Fruit fly (Drosophila melanogaster) whole organism, embryonic: ENCODE data around the gene alpha-PheRS.

Source experiments
- Awh ChIP-seq: fragments of 200-800 bp; sonication (Bioruptor generic); IDR thresholded peaks from 2 replicates; pipeline ENCODE4, ENCODE4 v1.3.6; 2022; ENCODE audit warnings: missing biosample characterization, missing genetic modification characterization
- Blimp-1 ChIP-seq: fragments of 200-800 bp; sonication (Bioruptor generic); optimal IDR thresholded peaks from 3 replicates; lab custom pipeline; 2018; ENCODE audit warnings: missing biosample characterization, missing genetic modification characterization, mild to moderate bottlenecking, moderate library complexity, missing genetic modification reagents
- BtbVII ChIP-seq: fragments of 200-800 bp; sonication (Bioruptor generic); optimal IDR thresholded peaks from 3 replicates; lab custom pipeline; 2017; ENCODE audit warnings: missing biosample characterization, mild to moderate bottlenecking, missing genetic modification characterization
- CG10321 ChIP-seq: fragments of 200-800 bp; sonication (Bioruptor generic); IDR thresholded peaks from 2 replicates; pipeline ENCODE4 v1.3.6; 2022; ENCODE audit warnings: missing biosample characterization, missing genetic modification characterization
- CG10366 ChIP-seq: fragments of 200-800 bp; sonication (Bioruptor generic); IDR thresholded peaks from 2 replicates; pipeline ENCODE4 v1.3.6; 2022; ENCODE audit warnings: missing biosample characterization, missing genetic modification characterization
- CG10462 ChIP-seq: fragments of 200-800 bp; sonication (Bioruptor generic); optimal IDR thresholded peaks from 2 replicates; lab custom pipeline; 2016; ENCODE audit warnings: missing biosample characterization, missing genetic modification characterization
- CG10565 ChIP-seq: fragments of 200-800 bp; sonication (Bioruptor generic); optimal IDR thresholded peaks from 3 replicates; lab custom pipeline; 2016; ENCODE audit warnings: missing biosample characterization, mild to moderate bottlenecking, missing genetic modification characterization
- CG12155 ChIP-seq: fragments of 200-800 bp; sonication (Bioruptor generic); optimal IDR thresholded peaks from 3 replicates; lab custom pipeline; 2016; ENCODE audit warnings: missing biosample characterization, missing genetic modification characterization
- CG1233 ChIP-seq: fragments of 200-800 bp; sonication (Bioruptor generic); optimal IDR thresholded peaks from 4 replicates; lab custom pipeline; 2018; ENCODE audit warnings: missing biosample characterization, mild to moderate bottlenecking, missing genetic modification characterization
- CG14667 ChIP-seq: fragments of 200-800 bp; sonication (Bioruptor generic); IDR thresholded peaks from 2 replicates; pipeline ENCODE4 v1.3.6; 2022; ENCODE audit warnings: missing biosample characterization, missing genetic modification characterization
- CG14860 ChIP-seq: fragments of 200-800 bp; sonication (Bioruptor generic); IDR thresholded peaks from 3 replicates; pipeline ENCODE4 v1.3.6; 2022; ENCODE audit warnings: missing biosample characterization, missing genetic modification characterization; ENCODE audit not compliant: partially characterized antibody
- CG14965 ChIP-seq: fragments of 200-800 bp; sonication (Bioruptor generic); optimal IDR thresholded peaks from 2 replicates; lab custom pipeline; 2016; ENCODE audit warnings: missing biosample characterization, missing genetic modification characterization, borderline replicate concordance
- CG1602 ChIP-seq: fragments of 200-800 bp; sonication (Bioruptor generic); optimal IDR thresholded peaks from 3 replicates; lab custom pipeline; 2016; ENCODE audit warnings: missing biosample characterization, missing genetic modification characterization
- CG17359 ChIP-seq: fragments of 200-800 bp; sonication (Bioruptor generic); optimal IDR thresholded peaks from 3 replicates; lab custom pipeline; 2018; ENCODE audit warnings: missing biosample characterization, mild to moderate bottlenecking, missing genetic modification characterization, moderate library complexity
- CG17385 ChIP-seq: fragments of 200-800 bp; sonication (Bioruptor generic); optimal IDR thresholded peaks from 3 replicates; lab custom pipeline; 2018; ENCODE audit warnings: missing biosample characterization, mild to moderate bottlenecking, missing genetic modification characterization
- CG1832 ChIP-seq: fragments of 200-800 bp; sonication (Bioruptor generic); optimal IDR thresholded peaks from 2 replicates; lab custom pipeline; 2017; ENCODE audit warnings: missing biosample characterization, mild to moderate bottlenecking, missing genetic modification characterization, inconsistent platforms
- CG2889 ChIP-seq: fragments of 200-800 bp; sonication (Bioruptor generic); IDR thresholded peaks from 3 replicates; pipeline ENCODE4 v1.3.6; 2022; ENCODE audit warnings: missing biosample characterization, missing genetic modification characterization
- CG34224 ChIP-seq: fragments of 200-800 bp; sonication (Bioruptor generic); IDR thresholded peaks from 3 replicates; pipeline ENCODE4 v1.3.6; 2022; ENCODE audit warnings: missing biosample characterization, missing genetic modification characterization; ENCODE audit not compliant: partially characterized antibody
- CG4328 ChIP-seq: fragments of 200-800 bp; sonication (Bioruptor generic); optimal IDR thresholded peaks from 3 replicates; lab custom pipeline; 2017; ENCODE audit warnings: missing biosample characterization, missing genetic modification reagents, missing genetic modification characterization
- CG4617 ChIP-seq: fragments of 200-800 bp; sonication (Bioruptor generic); optimal IDR thresholded peaks from 3 replicates; lab custom pipeline; 2016; ENCODE audit warnings: missing biosample characterization, missing genetic modification characterization, borderline replicate concordance
- CG4820 ChIP-seq: fragments of 200-800 bp; sonication (Bioruptor generic); optimal IDR thresholded peaks from 3 replicates; lab custom pipeline; 2016; ENCODE audit warnings: missing biosample characterization, missing genetic modification characterization
- CG6813 ChIP-seq: fragments of 200-800 bp; sonication (Bioruptor generic); optimal IDR thresholded peaks from 2 replicates; lab custom pipeline; 2017; ENCODE audit warnings: missing biosample characterization, missing genetic modification characterization, mild to moderate bottlenecking, moderate library complexity, missing genetic modification reagents
- CG7271 ChIP-seq: fragments of 200-800 bp; sonication (Bioruptor generic); optimal IDR thresholded peaks from 2 replicates; lab custom pipeline; 2018; ENCODE audit warnings: missing biosample characterization, mild to moderate bottlenecking, missing genetic modification characterization, moderate library complexity
- CG7839 ChIP-seq: fragments of 200-800 bp; sonication (Bioruptor generic); optimal IDR thresholded peaks from 3 replicates; lab custom pipeline; 2018; ENCODE audit warnings: missing biosample characterization, mild to moderate bottlenecking, missing genetic modification characterization, moderate library complexity
- CG7963 ChIP-seq: fragments of 200-800 bp; sonication (Bioruptor generic); IDR thresholded peaks from 3 replicates; pipeline ENCODE4 v1.3.6; 2022; ENCODE audit warnings: missing biosample characterization, missing genetic modification characterization; ENCODE audit not compliant: partially characterized antibody
- CG7987 ChIP-seq: fragments of 200-800 bp; sonication (Bioruptor generic); optimal IDR thresholded peaks from 2 replicates; lab custom pipeline; 2018; ENCODE audit warnings: missing biosample characterization, mild to moderate bottlenecking, missing genetic modification characterization, moderate library complexity
- CG8359 ChIP-seq: fragments of 200-800 bp; sonication (Bioruptor generic); optimal IDR thresholded peaks from 2 replicates; lab custom pipeline; 2017; ENCODE audit warnings: missing biosample characterization, mild to moderate bottlenecking, missing genetic modification characterization, borderline replicate concordance
- Dip2 ChIP-seq: fragments of 200-800 bp; sonication (Bioruptor generic); IDR thresholded peaks from 2 replicates; pipeline ENCODE4 v1.3.6; 2022; ENCODE audit warnings: missing biosample characterization, missing genetic modification characterization
- Kr ChIP-seq: fragments of 200-800 bp; sonication (Bioruptor generic); optimal IDR thresholded peaks from 2 replicates; lab custom pipeline; 2017; ENCODE audit warnings: missing biosample characterization, mild to moderate bottlenecking, missing genetic modification characterization
- Max ChIP-seq: fragments of 200-800 bp; sonication (Bioruptor generic); optimal IDR thresholded peaks from 2 replicates; lab custom pipeline; 2016; ENCODE audit warnings: missing biosample characterization, mild to moderate bottlenecking, missing genetic modification characterization
- PHDP ChIP-seq: fragments of 200-800 bp; sonication (Bioruptor generic); optimal IDR thresholded peaks from 3 replicates; lab custom pipeline; 2018; ENCODE audit warnings: missing biosample characterization, mild to moderate bottlenecking, missing genetic modification characterization, moderate library complexity
- Ptx1 ChIP-seq: fragments of 200-800 bp; sonication (Bioruptor generic); IDR thresholded peaks from 2 replicates; pipeline ENCODE4 v1.3.6; 2022; ENCODE audit warnings: missing biosample characterization, missing genetic modification characterization
- ara ChIP-seq: fragments of 200-800 bp; sonication (Bioruptor generic); IDR thresholded peaks from 2 replicates; pipeline ENCODE4 v1.3.6; 2022; ENCODE audit warnings: missing biosample characterization, missing genetic modification characterization
- bsh ChIP-seq, 2 experiments: fragments of 200-800 bp; sonication (Bioruptor generic); optimal IDR thresholded peaks; 2 replicates each; lab custom pipeline; 2017 to 2018; ENCODE audit warnings: mild to moderate bottlenecking in 2 of 2, missing biosample characterization in 2 of 2, missing genetic modification characterization in 2 of 2, moderate library complexity in 1 of 2
- cad ChIP-seq: fragments of >200 bp; optimal IDR thresholded peaks from 2 replicates; lab custom pipeline; 2017; ENCODE audit warnings: missing biosample characterization, missing genetic modification characterization
- chif ChIP-seq, 2 experiments: fragments of 200-800 bp; sonication (Bioruptor generic); optimal IDR thresholded peaks; 3 replicates each; lab custom pipeline; 2016; ENCODE audit warnings: missing biosample characterization in 2 of 2, missing genetic modification characterization in 2 of 2
- dimm ChIP-seq: fragments of 200-800 bp; sonication (Bioruptor generic); IDR thresholded peaks from 2 replicates; pipeline ENCODE4 v1.3.6; 2022; ENCODE audit warnings: missing biosample characterization, missing genetic modification characterization
- dmrt11E ChIP-seq: fragments of 200-800 bp; sonication (Bioruptor generic); optimal IDR thresholded peaks from 3 replicates; lab custom pipeline; 2018; ENCODE audit warnings: missing biosample characterization, mild to moderate bottlenecking, missing genetic modification characterization, moderate library complexity
- en ChIP-seq: fragments of 200-800 bp; sonication (Bioruptor generic); optimal IDR thresholded peaks from 2 replicates; lab custom pipeline; 2016; ENCODE audit warnings: missing biosample characterization, missing genetic modification characterization
- gcm ChIP-seq: fragments of 200-800 bp; sonication (Bioruptor generic); optimal IDR thresholded peaks from 2 replicates; lab custom pipeline; 2019; ENCODE audit warnings: missing biosample characterization, mild to moderate bottlenecking, missing genetic modification characterization, moderate library complexity
- gcm2 ChIP-seq: fragments of 200-800 bp; sonication (Bioruptor generic); optimal IDR thresholded peaks from 2 replicates; lab custom pipeline; 2016; ENCODE audit warnings: missing biosample characterization, missing genetic modification characterization
- gfzf ChIP-seq: fragments of 200-800 bp; sonication (Bioruptor generic); optimal IDR thresholded peaks from 2 replicates; lab custom pipeline; 2016; ENCODE audit warnings: missing biosample characterization, mild to moderate bottlenecking, missing genetic modification characterization, moderate library complexity
- klu ChIP-seq: fragments of 200-800 bp; sonication (Bioruptor generic); IDR thresholded peaks from 2 replicates; pipeline ENCODE4 v1.3.6; 2022; ENCODE audit warnings: missing biosample characterization, missing genetic modification characterization
- sisA ChIP-seq: fragments of 200-800 bp; sonication (Bioruptor generic); IDR thresholded peaks from 2 replicates; pipeline ENCODE4 v1.3.6; 2022; ENCODE audit warnings: missing biosample characterization, missing genetic modification characterization
- sna ChIP-seq: fragments of 200-800 bp; sonication (Bioruptor generic); IDR thresholded peaks from 2 replicates; pipeline ENCODE4 v1.3.6; 2022; ENCODE audit warnings: missing biosample characterization, missing genetic modification characterization; ENCODE audit not compliant: partially characterized antibody
- so ChIP-seq: fragments of 200-800 bp; sonication (Bioruptor generic); IDR thresholded peaks from 3 replicates; pipeline ENCODE4 v1.3.6; 2022; ENCODE audit warnings: missing biosample characterization, missing genetic modification characterization
- tap ChIP-seq: fragments of 200-800 bp; optimal IDR thresholded peaks from 3 replicates; lab custom pipeline; 2019; ENCODE audit warnings: missing biosample characterization, mild to moderate bottlenecking, missing genetic modification characterization, moderate library complexity
- tna ChIP-seq: fragments of 200-800 bp; sonication (Bioruptor generic); IDR thresholded peaks from 2 replicates; pipeline ENCODE4 v1.3.6; 2022; ENCODE audit warnings: missing biosample characterization, missing genetic modification characterization; ENCODE audit not compliant: partially characterized antibody
- zfh1 ChIP-seq: fragments of 200-800 bp; sonication (Bioruptor generic); IDR thresholded peaks from 3 replicates; pipeline ENCODE4 v1.3.6; 2022; ENCODE audit warnings: missing biosample characterization, missing genetic modification characterization

The alpha-PheRS gene

DNA sequence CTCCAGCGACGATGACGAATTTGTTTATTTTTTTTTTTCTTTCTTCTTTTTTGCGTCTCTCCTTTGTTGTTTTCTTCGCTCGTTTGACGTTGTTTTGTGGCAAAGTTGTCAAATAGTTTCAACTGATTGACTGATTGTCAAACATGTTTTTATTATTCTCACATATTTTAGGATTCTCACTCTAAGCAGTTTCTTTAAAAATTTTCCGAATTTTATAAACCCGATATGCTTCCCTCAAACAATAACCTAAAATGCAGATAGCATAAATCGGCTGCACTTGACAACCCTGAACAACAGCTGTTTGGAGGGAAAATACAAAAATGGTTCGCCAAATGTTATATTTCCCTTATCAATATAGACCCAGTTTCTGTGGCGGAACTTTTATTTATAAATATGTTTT is 1.9 kb downstream of the alpha-PheRS start, which contains the start of gene CG17982 (continued):
- peak; percentile 73 for TF ChIP-seq sisA (GFP tag; lab: Robert Waterston, UW)
- TF ChIP-seq zfh1 (GFP tag; lab: Robert Waterston, UW), result peak; percentile 85
- TF ChIP-seq dmrt11E (tag; lab: Kevin White, UChicago), result peak; percentile 80
- TF ChIP-seq CG12155 (GFP tag; lab: Kevin White, UChicago), result peak; percentile 80
- peak; percentile 70 for TF ChIP-seq ara (GFP tag; lab: Robert Waterston, UW)
- no peak for TF ChIP-seq dimm (GFP tag; lab: Robert Waterston, UW)
- peak; percentile 61 for TF ChIP-seq CG4617 (GFP tag; lab: Kevin White, UChicago)
- TF ChIP-seq BtbVII (GFP tag; lab: Kevin White, UChicago), result peak; percentile 82
- peak; percentile 83 for TF ChIP-seq gcm (GFP tag; lab: Kevin White, UChicago)
- no peak for TF ChIP-seq CG10321 (GFP tag; lab: Robert Waterston, UW)
- peak; percentile 48 for TF ChIP-seq CG10462 (GFP tag; lab: Kevin White, UChicago)
- peak; percentile 83 for TF ChIP-seq CG1233 (GFP tag; lab: Kevin White, UChicago)
- TF ChIP-seq en (GFP tag; lab: Kevin White, UChicago), result peak; percentile 69
- no peak for TF ChIP-seq tna
- TF ChIP-seq Kr, result no peak
- TF ChIP-seq Max, result peak; percentile 65
- no peak for TF ChIP-seq sna (GFP tag; lab: Robert Waterston, UW)
- peak; percentile 52; the same call in 1 of the 3 replicates for TF ChIP-seq CG34224 (GFP tag; lab: Robert Waterston, UW)
- peak; percentile 68 to 81 for TF ChIP-seq chif (GFP tag; optimal IDR thresholded peaks at IDR 0.05; lab: Kevin White, UChicago)
- peak; percentile 71 for TF ChIP-seq klu (GFP tag; lab: Robert Waterston, UW)
- peak; percentile 71 to 89 for TF ChIP-seq bsh (GFP tag; optimal IDR thresholded peaks at IDR 0.05; lab: Kevin White, UChicago)
- TF ChIP-seq Ptx1 (GFP tag; lab: Robert Waterston, UW), result peak; percentile 82
- peak; percentile 68 for TF ChIP-seq CG1602 (GFP tag; lab: Kevin White, UChicago)
- peak; percentile 90 for TF ChIP-seq PHDP
- peak; percentile 80 for TF ChIP-seq CG4328
- TF ChIP-seq CG7839 (tag; lab: Kevin White, UChicago), result peak; percentile 90
- peak; percentile 19 for TF ChIP-seq CG10565 (GFP tag; lab: Kevin White, UChicago)
- no peak for TF ChIP-seq gcm2
- peak; percentile 44 for TF ChIP-seq CG14667 (GFP tag; lab: Robert Waterston, UW)
- peak; percentile 45 for TF ChIP-seq CG7271
- no peak for TF ChIP-seq CG1832 (GFP tag; lab: Kevin White, UChicago)
- peak; percentile 92 for TF ChIP-seq CG17359 (tag; lab: Kevin White, UChicago)
- TF ChIP-seq CG10366, result peak; percentile 76
- no peak for TF ChIP-seq Dip2 (GFP tag; lab: Robert Waterston, UW)
- peak; percentile 77; the same call in 2 of the 3 replicates for TF ChIP-seq so
- no peak for TF ChIP-seq cad (GFP tag; lab: Kevin White, UChicago)
- peak; percentile 70 for TF ChIP-seq CG7987 (GFP tag; lab: Kevin White, UChicago)
- no peak for TF ChIP-seq CG14860 (GFP tag; lab: Robert Waterston, UW)
- TF ChIP-seq Blimp-1, result no peak
- TF ChIP-seq CG2889, result peak; percentile 67; the same call in 2 of the 3 replicates
- TF ChIP-seq Awh (GFP tag; lab: Robert Waterston, UW), result peak; percentile 53; the same call in 1 of the 2 replicates
- peak; percentile 81 for TF ChIP-seq CG17385 (GFP tag; lab: Kevin White, UChicago)
- TF ChIP-seq CG8359 (GFP tag; lab: Kevin White, UChicago), result peak; percentile 4
- peak; percentile 46 for TF ChIP-seq gfzf (GFP tag; lab: Kevin White, UChicago)
- TF ChIP-seq CG14965 (GFP tag; lab: Kevin White, UChicago), result no peak
- no peak for TF ChIP-seq CG7963
- peak; percentile 29 for TF ChIP-seq CG4820 (GFP tag; lab: Kevin White, UChicago)
- peak; percentile 83 for TF ChIP-seq tap (tag; lab: Kevin White, UChicago)
- TF ChIP-seq CG6813 (GFP tag; lab: Kevin White, UChicago), result peak; percentile 75
